Worm (Caenorhabditis elegans) whole organism, L1 larva: ENCODE data around the gene aqp-2.

Experiments used
- C04F5.9 ChIP-seq: sonication (generic microtip); optimal IDR thresholded peaks from 2 replicates; lab custom pipeline; 2016; ENCODE audit warnings: missing genetic modification characterization, missing compliant biosample characterization
- C34B4.2 ChIP-seq: sonication (generic microtip); optimal IDR thresholded peaks from 2 replicates; lab custom pipeline; 2017; ENCODE audit warnings: mild to moderate bottlenecking, missing genetic modification characterization, missing compliant biosample characterization
- F16B12.6 ChIP-seq: fragments of 150-350 bp; optimal IDR thresholded peaks from 2 replicates; lab custom pipeline; 2014; ENCODE audit warnings: missing biosample characterization, missing genetic modification characterization
- aha-1 ChIP-seq: fragments of 150-350 bp; optimal IDR thresholded peaks from 2 replicates; lab custom pipeline; 2014; ENCODE audit warnings: missing biosample characterization, missing genetic modification characterization
- aly-2 ChIP-seq: fragments of 150-350 bp; optimal IDR thresholded peaks from 2 replicates; lab custom pipeline; 2014; ENCODE audit warnings: missing biosample characterization, missing genetic modification characterization
- blmp-1 ChIP-seq: fragments of 150-350 bp; optimal IDR thresholded peaks from 2 replicates; lab custom pipeline; 2014; ENCODE audit warnings: missing biosample characterization, missing genetic modification characterization
- ceh-82 ChIP-seq, 3 experiments: fragments of 150-350 bp in 1 of 3; sonication (generic microtip) in 2 of 3; optimal IDR thresholded peaks; 2 replicates each; lab custom pipeline; 2014 to 2017; ENCODE audit warnings: missing biosample characterization in 3 of 3, missing genetic modification characterization in 3 of 3
- ceh-88 ChIP-seq: fragments of 200-800 bp; sonication (Bioruptor generic); IDR thresholded peaks from 2 replicates; pipeline ENCODE4 v1.3.6; 2022; ENCODE audit warnings: missing genetic modification characterization, missing compliant biosample characterization
- ceh-90 ChIP-seq: sonication (generic microtip); optimal IDR thresholded peaks from 2 replicates; lab custom pipeline; 2016; ENCODE audit warnings: missing genetic modification characterization, missing compliant biosample characterization
- ces-1 ChIP-seq: fragments of 150-350 bp; optimal IDR thresholded peaks from 2 replicates; lab custom pipeline; 2014; ENCODE audit warnings: missing biosample characterization, missing genetic modification reagents, missing genetic modification characterization
- dpl-1 ChIP-seq, 3 experiments: fragments of 150-350 bp in 2 of 3; sonication (generic microtip) in 1 of 3; optimal IDR thresholded peaks; 2 replicates each; lab custom pipeline; 2014 to 2017; ENCODE audit warnings: missing biosample characterization in 3 of 3, missing genetic modification characterization in 3 of 3, missing genetic modification reagents in 3 of 3
- dsc-1 ChIP-seq: sonication (generic microtip); optimal IDR thresholded peaks from 2 replicates; lab custom pipeline; 2016; ENCODE audit warnings: mild to moderate bottlenecking, missing genetic modification characterization, missing compliant biosample characterization
- efl-1 ChIP-seq, 4 experiments: fragments of 150-350 bp; optimal IDR thresholded peaks in 3 of 4; peaks in 1 of 4; 1 replicate in 1 of 4; 2 replicates in 3 of 4; lab custom pipeline; 2014; ENCODE audit warnings: missing biosample characterization in 2 of 4, missing genetic modification characterization in 2 of 4, missing genetic modification reagents in 2 of 4
- efl-3 ChIP-seq: fragments of 200-800 bp; sonication (Bioruptor generic); optimal IDR thresholded peaks from 2 replicates; lab custom pipeline; 2018; ENCODE audit warnings: mild to moderate bottlenecking, missing genetic modification characterization, missing compliant biosample characterization
- egl-13 ChIP-seq: sonication (generic microtip); optimal IDR thresholded peaks from 2 replicates; lab custom pipeline; 2016; ENCODE audit warnings: missing genotype, missing genetic modification reagents, missing genetic modification characterization, missing compliant biosample characterization
- egl-27 ChIP-seq, 2 experiments: fragments of 150-350 bp in 1 of 2; sonication (generic microtip); optimal IDR thresholded peaks; 3 replicates each; lab custom pipeline; 2017 to 2018; ENCODE audit warnings: missing biosample characterization in 2 of 2, missing genetic modification characterization in 2 of 2, missing genetic modification reagents in 2 of 2
- elt-2 ChIP-seq: sonication (generic microtip); optimal IDR thresholded peaks from 2 replicates; lab custom pipeline; 2016; ENCODE audit warnings: missing genetic modification characterization, mild to moderate bottlenecking, inconsistent platforms, missing compliant biosample characterization, missing genetic modification reagents
- elt-3 ChIP-seq, 6 experiments: fragments of 150-350 bp in 1 of 6; sonication (generic microtip); optimal IDR thresholded peaks; 2 replicates each; lab custom pipeline; 2017 to 2018; ENCODE audit warnings: missing biosample characterization in 6 of 6, missing genetic modification characterization in 6 of 6, inconsistent platforms in 1 of 6
- ets-5 ChIP-seq: fragments of 200-800 bp; sonication (Bioruptor generic); IDR thresholded peaks from 2 replicates; pipeline ENCODE4 v1.3.6; 2022; ENCODE audit warnings: missing genetic modification characterization, missing compliant biosample characterization
- fkh-4 ChIP-seq: sonication (generic microtip); optimal IDR thresholded peaks from 2 replicates; lab custom pipeline; 2016; ENCODE audit warnings: missing compliant biosample characterization, missing genetic modification characterization, borderline replicate concordance
- fos-1 ChIP-seq: fragments of 150-350 bp; optimal IDR thresholded peaks from 2 replicates; lab custom pipeline; 2014; ENCODE audit warnings: missing biosample characterization, missing genetic modification characterization
- grh-1 ChIP-seq: fragments of 200-800 bp; sonication (Bioruptor generic); IDR thresholded peaks from 2 replicates; pipeline ENCODE4 v1.3.6; 2022; ENCODE audit warnings: missing genetic modification reagents, missing genetic modification characterization, missing compliant biosample characterization
- hlh-17 ChIP-seq: fragments of 200-800 bp; sonication (Bioruptor generic); optimal IDR thresholded peaks from 2 replicates; lab custom pipeline; 2018; ENCODE audit warnings: missing genetic modification characterization, mild to moderate bottlenecking, missing compliant biosample characterization, moderate library complexity, borderline replicate concordance
- hpl-2 ChIP-seq: fragments of 150-350 bp; optimal IDR thresholded peaks from 2 replicates; lab custom pipeline; 2014; ENCODE audit warnings: missing biosample characterization, missing genetic modification reagents, missing genetic modification characterization
- isw-1 ChIP-seq: fragments of 200-800 bp; sonication (Bioruptor generic); IDR thresholded peaks from 2 replicates; pipeline ENCODE4 v1.3.6; 2022; ENCODE audit warnings: missing genetic modification characterization, missing compliant biosample characterization
- jun-1 ChIP-seq: fragments of 150-350 bp; optimal IDR thresholded peaks from 2 replicates; lab custom pipeline; 2014; ENCODE audit warnings: missing biosample characterization, missing genetic modification reagents, missing genetic modification characterization
- lin-39 ChIP-seq: fragments of 150-350 bp; optimal IDR thresholded peaks from 2 replicates; lab custom pipeline; 2014; ENCODE audit warnings: missing biosample characterization, missing genetic modification reagents, missing genetic modification characterization
- lir-3 ChIP-seq: sonication (generic microtip); optimal IDR thresholded peaks from 2 replicates; lab custom pipeline; 2016; ENCODE audit warnings: mild to moderate bottlenecking, missing genetic modification characterization, moderate library complexity, missing compliant biosample characterization; ENCODE audit not compliant: poor library complexity
- lsy-2 ChIP-seq, 2 experiments: fragments of 150-350 bp; optimal IDR thresholded peaks; 2 replicates each; lab custom pipeline; 2014; ENCODE audit warnings: missing biosample characterization in 2 of 2, missing genetic modification characterization in 2 of 2
- mdl-1 ChIP-seq, 2 experiments: fragments of 150-350 bp; optimal IDR thresholded peaks; 2 replicates each; lab custom pipeline; 2014 to 2017; ENCODE audit warnings: missing biosample characterization in 2 of 2, missing genetic modification characterization in 2 of 2, inconsistent platforms in 1 of 2
- mef-2 ChIP-seq: fragments of 150-350 bp; optimal IDR thresholded peaks from 2 replicates; lab custom pipeline; 2014; ENCODE audit warnings: missing biosample characterization, missing genetic modification characterization
- mep-1 ChIP-seq: fragments of 150-350 bp; optimal IDR thresholded peaks from 2 replicates; lab custom pipeline; 2014; ENCODE audit warnings: missing biosample characterization, missing genetic modification characterization
- nhr-11 ChIP-seq: fragments of 150-350 bp; optimal IDR thresholded peaks from 2 replicates; lab custom pipeline; 2014; ENCODE audit warnings: missing biosample characterization, missing genetic modification characterization
- nhr-12 ChIP-seq: sonication (generic microtip); optimal IDR thresholded peaks from 2 replicates; lab custom pipeline; 2017; ENCODE audit warnings: missing biosample characterization, missing genetic modification characterization
- nhr-237 ChIP-seq: fragments of 150-350 bp; optimal IDR thresholded peaks from 2 replicates; lab custom pipeline; 2014; ENCODE audit warnings: missing biosample characterization, missing genetic modification characterization
- nhr-28 ChIP-seq: fragments of 150-350 bp; optimal IDR thresholded peaks from 2 replicates; lab custom pipeline; 2014; ENCODE audit warnings: missing biosample characterization, missing genetic modification characterization
- nhr-84 ChIP-seq: sonication (generic microtip); optimal IDR thresholded peaks from 2 replicates; lab custom pipeline; 2017; ENCODE audit warnings: missing biosample characterization, missing genetic modification characterization
- pag-3 ChIP-seq: sonication (generic microtip); optimal IDR thresholded peaks from 2 replicates; lab custom pipeline; 2017; ENCODE audit warnings: missing genetic modification characterization, mild to moderate bottlenecking, missing compliant biosample characterization, antibody characterized with exemption, borderline replicate concordance; ENCODE audit not compliant: insufficient read depth
- rnt-1 ChIP-seq: sonication (generic microtip); optimal IDR thresholded peaks from 2 replicates; lab custom pipeline; 2016; ENCODE audit warnings: mild to moderate bottlenecking, missing genetic modification characterization, moderate library complexity, missing compliant biosample characterization
- skn-1 ChIP-seq: fragments of 150-350 bp; optimal IDR thresholded peaks from 2 replicates; lab custom pipeline; 2014; ENCODE audit warnings: missing biosample characterization, missing genetic modification characterization
- sox-4 ChIP-seq: sonication (generic microtip); optimal IDR thresholded peaks from 2 replicates; lab custom pipeline; 2016; ENCODE audit warnings: missing genetic modification characterization, missing compliant biosample characterization
- sptf-1 ChIP-seq: fragments of 150-350 bp; optimal IDR thresholded peaks from 2 replicates; lab custom pipeline; 2014; ENCODE audit warnings: missing biosample characterization, missing genetic modification characterization
- sup-37 ChIP-seq: fragments of 200-800 bp; sonication (Bioruptor generic); optimal IDR thresholded peaks from 2 replicates; lab custom pipeline; 2018; ENCODE audit warnings: mild to moderate bottlenecking, missing genetic modification characterization, missing compliant biosample characterization
- swsn-7 ChIP-seq: sonication (generic microtip); optimal IDR thresholded peaks from 2 replicates; lab custom pipeline; 2016; ENCODE audit warnings: missing genetic modification characterization, missing compliant biosample characterization
- tbx-2 ChIP-seq: sonication (generic microtip); optimal IDR thresholded peaks from 2 replicates; lab custom pipeline; 2016; ENCODE audit warnings: missing genetic modification characterization, missing compliant biosample characterization
- tlp-1 ChIP-seq: fragments of 150-350 bp; optimal IDR thresholded peaks from 2 replicates; lab custom pipeline; 2014; ENCODE audit warnings: missing biosample characterization, missing genetic modification characterization
- unc-130 ChIP-seq: fragments of 150-350 bp; optimal IDR thresholded peaks from 2 replicates; lab custom pipeline; 2017; ENCODE audit warnings: missing biosample characterization, missing genetic modification characterization, inconsistent platforms
- unc-62 ChIP-seq: fragments of 150-350 bp; optimal IDR thresholded peaks from 2 replicates; lab custom pipeline; 2014; ENCODE audit warnings: missing biosample characterization, missing genetic modification reagents, missing genetic modification characterization
- vab-15 ChIP-seq: sonication (generic microtip); optimal IDR thresholded peaks from 2 replicates; lab custom pipeline; 2017; ENCODE audit warnings: missing genotype, mild to moderate bottlenecking, missing genetic modification characterization, missing compliant biosample characterization
- zag-1 ChIP-seq: fragments of 150-350 bp; optimal IDR thresholded peaks from 2 replicates; lab custom pipeline; 2014; ENCODE audit warnings: missing biosample characterization, missing genetic modification characterization
- ztf-11 ChIP-seq, 2 experiments: sonication (generic microtip); optimal IDR thresholded peaks; 2 replicates each; lab custom pipeline; 2016 to 2017; ENCODE audit warnings: missing genetic modification characterization in 2 of 2, missing biosample characterization in 1 of 2, missing compliant biosample characterization in 1 of 2

aqp-2 gene

ce11 chrII:9283668-9284357, 22.0 kb upstream of the aqp-2 start:
- TF ChIP-seq tlp-1 (tag; lab: Kevin White, UChicago) (no peak), vab-15 (tag; lab: Kevin White, UChicago) (peak; percentile 46), pag-3 (tag; lab: Kevin White, UChicago) (no peak), jun-1 (peak; percentile 73), C04F5.9 (tag; lab: Kevin White, UChicago) (no peak), sup-37 (GFP tag; lab: Kevin White, UChicago) (no peak), lin-39 (tag; lab: Kevin White, UChicago) (peak; percentile 87), efl-3 (GFP tag; lab: Kevin White, UChicago) (no peak), ceh-90 (no peak), ces-1 (no peak), lsy-2 (tag; optimal IDR thresholded peaks at IDR 0.05; lab: Kevin White, UChicago) (peak; percentile 78 to 87), F16B12.6 (no peak), sptf-1 (no peak), ceh-82 (tag; optimal IDR thresholded peaks at IDR 0.05; lab: Kevin White, UChicago) (no peak), isw-1 (GFP tag; lab: Robert Waterston, UW) (no peak), nhr-28 (tag; lab: Kevin White, UChicago) (no peak), fos-1 (tag; lab: Kevin White, UChicago) (no peak), unc-62 (GFP tag; lab: Kevin White, UChicago) (no peak), lir-3 (peak; percentile 69), unc-130 (tag; lab: Kevin White, UChicago) (peak; percentile 97), zag-1 (tag; lab: Kevin White, UChicago) (no peak), tbx-2 (tag; lab: Kevin White, UChicago) (peak; percentile 75), sox-4 (tag; lab: Kevin White, UChicago) (no peak), aly-2 (tag; lab: Kevin White, UChicago) (no peak), elt-3 (tag; optimal IDR thresholded peaks at IDR 0.05; lab: Kevin White, UChicago) (peak in 2 of 6 experiments; percentile 88 to 97), efl-1 (optimal IDR thresholded peaks at IDR 0.05; lab: Kevin White, UChicago) (peak in 1 of 2 experiments; percentile 37), efl-1 (GFP tag; optimal IDR thresholded peaks at IDR 0.05 in 1 of 2; lab: Kevin White, UChicago) (peak in 1 of 2 experiments; percentile 63), mef-2 (tag; lab: Kevin White, UChicago) (no peak), nhr-84 (no peak), rnt-1 (tag; lab: Kevin White, UChicago) (peak; percentile 92), ceh-88 (peak; percentile 50; the same call in 1 of the 2 replicates), nhr-237 (tag; lab: Kevin White, UChicago) (no peak), blmp-1 (tag; lab: Kevin White, UChicago) (peak; percentile 79), ets-5 (GFP tag; lab: Robert Waterston, UW) (no peak), nhr-12 (no peak), nhr-11 (tag; lab: Kevin White, UChicago) (peak; percentile 79), egl-27 (tag; optimal IDR thresholded peaks at IDR 0.05; lab: Kevin White, UChicago) (no peak), hlh-17 (no peak), hpl-2 (no peak), mep-1 (tag; lab: Kevin White, UChicago) (peak; percentile 81), C34B4.2 (tag; lab: Kevin White, UChicago) (no peak), grh-1 (GFP tag; lab: Robert Waterston, UW) (peak; percentile 46), mdl-1 (tag; optimal IDR thresholded peaks at IDR 0.05; lab: Kevin White, UChicago) (peak in 1 of 2 experiments; percentile 98), swsn-7 (peak; percentile 64), egl-13 (tag; lab: Kevin White, UChicago) (no peak), skn-1 (tag; lab: Kevin White, UChicago) (peak; percentile 66), fkh-4 (no peak), dpl-1 (GFP tag; optimal IDR thresholded peaks at IDR 0.05; lab: Kevin White, UChicago) (peak in 2 of 3 experiments; percentile 19 to 51), elt-2 (tag; lab: Kevin White, UChicago) (peak; percentile 69), ztf-11 (tag; optimal IDR thresholded peaks at IDR 0.05; lab: Kevin White, UChicago) (no peak), dsc-1 (tag; lab: Kevin White, UChicago) (peak; percentile 45), aha-1 (tag; lab: Kevin White, UChicago) (no peak)
